Worm (Caenorhabditis elegans) whole organism, L1 larva: ENCODE measurements around the gene cpg-1.

Experiments
- C04F5.9 ChIP-seq: sonication (generic microtip); optimal IDR thresholded peaks from 2 replicates; lab custom pipeline; 2016; ENCODE audit warnings: missing genetic modification characterization, missing compliant biosample characterization
- C16A3.4 ChIP-seq: fragments of 150-350 bp; optimal IDR thresholded peaks from 2 replicates; lab custom pipeline; 2014; ENCODE audit warnings: missing biosample characterization, missing genetic modification characterization
- F16B12.6 ChIP-seq: fragments of 150-350 bp; optimal IDR thresholded peaks from 2 replicates; lab custom pipeline; 2014; ENCODE audit warnings: missing biosample characterization, missing genetic modification characterization
- alr-1 ChIP-seq: fragments of 200-800 bp; sonication (Bioruptor generic); optimal IDR thresholded peaks from 2 replicates; lab custom pipeline; 2018; ENCODE audit warnings: borderline replicate concordance, mild to moderate bottlenecking, missing genetic modification characterization, missing compliant biosample characterization
- blmp-1 ChIP-seq: fragments of 150-350 bp; optimal IDR thresholded peaks from 2 replicates; lab custom pipeline; 2014; ENCODE audit warnings: missing biosample characterization, missing genetic modification characterization
- ceh-82 ChIP-seq, 3 experiments: fragments of 150-350 bp in 1 of 3; sonication (generic microtip) in 2 of 3; optimal IDR thresholded peaks; 2 replicates each; lab custom pipeline; 2014 to 2017; ENCODE audit warnings: missing biosample characterization in 3 of 3, missing genetic modification characterization in 3 of 3
- dpl-1 ChIP-seq, 3 experiments: fragments of 150-350 bp in 2 of 3; sonication (generic microtip) in 1 of 3; optimal IDR thresholded peaks; 2 replicates each; lab custom pipeline; 2014 to 2017; ENCODE audit warnings: missing biosample characterization in 3 of 3, missing genetic modification characterization in 3 of 3, missing genetic modification reagents in 3 of 3
- dsc-1 ChIP-seq: sonication (generic microtip); optimal IDR thresholded peaks from 2 replicates; lab custom pipeline; 2016; ENCODE audit warnings: mild to moderate bottlenecking, missing genetic modification characterization, missing compliant biosample characterization
- efl-1 ChIP-seq, 4 experiments: fragments of 150-350 bp; optimal IDR thresholded peaks in 3 of 4; peaks in 1 of 4; 1 replicate in 1 of 4; 2 replicates in 3 of 4; lab custom pipeline; 2014; ENCODE audit warnings: missing biosample characterization in 2 of 4, missing genetic modification characterization in 2 of 4, missing genetic modification reagents in 2 of 4
- egl-13 ChIP-seq: sonication (generic microtip); optimal IDR thresholded peaks from 2 replicates; lab custom pipeline; 2016; ENCODE audit warnings: missing genotype, missing genetic modification reagents, missing genetic modification characterization, missing compliant biosample characterization
- elt-2 ChIP-seq: sonication (generic microtip); optimal IDR thresholded peaks from 2 replicates; lab custom pipeline; 2016; ENCODE audit warnings: missing genetic modification characterization, mild to moderate bottlenecking, inconsistent platforms, missing compliant biosample characterization, missing genetic modification reagents
- elt-3 ChIP-seq, 6 experiments: fragments of 150-350 bp in 1 of 6; sonication (generic microtip); optimal IDR thresholded peaks; 2 replicates each; lab custom pipeline; 2017 to 2018; ENCODE audit warnings: missing biosample characterization in 6 of 6, missing genetic modification characterization in 6 of 6, inconsistent platforms in 1 of 6
- ets-5 ChIP-seq: fragments of 200-800 bp; sonication (Bioruptor generic); IDR thresholded peaks from 2 replicates; pipeline ENCODE4 v1.3.6; 2022; ENCODE audit warnings: missing genetic modification characterization, missing compliant biosample characterization
- fkh-8 ChIP-seq: sonication (generic microtip); optimal IDR thresholded peaks from 2 replicates; lab custom pipeline; 2016; ENCODE audit warnings: mild to moderate bottlenecking, missing genetic modification characterization, missing compliant biosample characterization
- fos-1 ChIP-seq: fragments of 150-350 bp; optimal IDR thresholded peaks from 2 replicates; lab custom pipeline; 2014; ENCODE audit warnings: missing biosample characterization, missing genetic modification characterization
- grh-1 ChIP-seq: fragments of 200-800 bp; sonication (Bioruptor generic); IDR thresholded peaks from 2 replicates; pipeline ENCODE4 v1.3.6; 2022; ENCODE audit warnings: missing genetic modification reagents, missing genetic modification characterization, missing compliant biosample characterization
- hpl-2 ChIP-seq: fragments of 150-350 bp; optimal IDR thresholded peaks from 2 replicates; lab custom pipeline; 2014; ENCODE audit warnings: missing biosample characterization, missing genetic modification reagents, missing genetic modification characterization
- isw-1 ChIP-seq: fragments of 200-800 bp; sonication (Bioruptor generic); IDR thresholded peaks from 2 replicates; pipeline ENCODE4 v1.3.6; 2022; ENCODE audit warnings: missing genetic modification characterization, missing compliant biosample characterization
- jun-1 ChIP-seq: fragments of 150-350 bp; optimal IDR thresholded peaks from 2 replicates; lab custom pipeline; 2014; ENCODE audit warnings: missing biosample characterization, missing genetic modification reagents, missing genetic modification characterization
- lin-13 ChIP-seq: fragments of 150-350 bp; optimal IDR thresholded peaks from 2 replicates; lab custom pipeline; 2014; ENCODE audit warnings: missing biosample characterization, missing genetic modification reagents, missing genetic modification characterization
- lin-14 ChIP-seq: fragments of 200-800 bp; sonication (Bioruptor generic); optimal IDR thresholded peaks from 2 replicates; lab custom pipeline; 2018; ENCODE audit warnings: mild to moderate bottlenecking, missing genetic modification characterization, moderate library complexity, missing compliant biosample characterization
- lin-35 ChIP-seq, 2 experiments: fragments of 150-350 bp; optimal IDR thresholded peaks; 2 replicates each; lab custom pipeline; 2014; ENCODE audit warnings: missing biosample characterization in 2 of 2, missing genetic modification characterization in 2 of 2, missing genetic modification reagents in 2 of 2
- lsy-2 ChIP-seq, 2 experiments: fragments of 150-350 bp; optimal IDR thresholded peaks; 2 replicates each; lab custom pipeline; 2014; ENCODE audit warnings: missing biosample characterization in 2 of 2, missing genetic modification characterization in 2 of 2
- mab-9 ChIP-seq: fragments of 200-800 bp; sonication (Bioruptor generic); IDR thresholded peaks from 2 replicates; pipeline ENCODE4 v1.3.6; 2022; ENCODE audit warnings: missing genetic modification reagents, missing genetic modification characterization, missing compliant biosample characterization
- mdl-1 ChIP-seq, 2 experiments: fragments of 150-350 bp; optimal IDR thresholded peaks; 2 replicates each; lab custom pipeline; 2014 to 2017; ENCODE audit warnings: missing biosample characterization in 2 of 2, missing genetic modification characterization in 2 of 2, inconsistent platforms in 1 of 2
- mef-2 ChIP-seq: fragments of 150-350 bp; optimal IDR thresholded peaks from 2 replicates; lab custom pipeline; 2014; ENCODE audit warnings: missing biosample characterization, missing genetic modification characterization
- mep-1 ChIP-seq: fragments of 150-350 bp; optimal IDR thresholded peaks from 2 replicates; lab custom pipeline; 2014; ENCODE audit warnings: missing biosample characterization, missing genetic modification characterization
- nhr-237 ChIP-seq: fragments of 150-350 bp; optimal IDR thresholded peaks from 2 replicates; lab custom pipeline; 2014; ENCODE audit warnings: missing biosample characterization, missing genetic modification characterization
- nhr-28 ChIP-seq: fragments of 150-350 bp; optimal IDR thresholded peaks from 2 replicates; lab custom pipeline; 2014; ENCODE audit warnings: missing biosample characterization, missing genetic modification characterization
- nhr-47 ChIP-seq: sonication (generic microtip); optimal IDR thresholded peaks from 2 replicates; lab custom pipeline; 2016; ENCODE audit warnings: mild to moderate bottlenecking, missing genetic modification characterization, moderate library complexity, missing compliant biosample characterization
- nhr-71 ChIP-seq: sonication (generic microtip); optimal IDR thresholded peaks from 2 replicates; lab custom pipeline; 2016; ENCODE audit warnings: mild to moderate bottlenecking, missing genetic modification characterization, moderate library complexity, missing compliant biosample characterization
- nhr-84 ChIP-seq: sonication (generic microtip); optimal IDR thresholded peaks from 2 replicates; lab custom pipeline; 2017; ENCODE audit warnings: missing biosample characterization, missing genetic modification characterization
- nhr-85 ChIP-seq: sonication (generic microtip); peaks from one replicate; lab custom pipeline; 2016; ENCODE audit warnings: missing genetic modification characterization, inconsistent platforms, missing compliant biosample characterization
- nhr-90 ChIP-seq: sonication (generic microtip); optimal IDR thresholded peaks from 2 replicates; lab custom pipeline; 2016; ENCODE audit warnings: mild to moderate bottlenecking, missing genetic modification characterization, missing compliant biosample characterization; ENCODE audit not compliant: poor library complexity
- pag-3 ChIP-seq: sonication (generic microtip); optimal IDR thresholded peaks from 2 replicates; lab custom pipeline; 2017; ENCODE audit warnings: missing genetic modification characterization, mild to moderate bottlenecking, missing compliant biosample characterization, antibody characterized with exemption, borderline replicate concordance; ENCODE audit not compliant: insufficient read depth
- pqm-1 ChIP-seq: sonication (generic microtip); optimal IDR thresholded peaks from 3 replicates; lab custom pipeline; 2017; ENCODE audit warnings: missing biosample characterization, missing genetic modification characterization
- rnt-1 ChIP-seq: sonication (generic microtip); optimal IDR thresholded peaks from 2 replicates; lab custom pipeline; 2016; ENCODE audit warnings: mild to moderate bottlenecking, missing genetic modification characterization, moderate library complexity, missing compliant biosample characterization
- skn-1 ChIP-seq: fragments of 150-350 bp; optimal IDR thresholded peaks from 2 replicates; lab custom pipeline; 2014; ENCODE audit warnings: missing biosample characterization, missing genetic modification characterization
- snpc-4 ChIP-seq: fragments of 150-350 bp; optimal IDR thresholded peaks from 2 replicates; lab custom pipeline; 2014; ENCODE audit warnings: missing biosample characterization, missing genetic modification characterization
- tbx-2 ChIP-seq: sonication (generic microtip); optimal IDR thresholded peaks from 2 replicates; lab custom pipeline; 2016; ENCODE audit warnings: missing genetic modification characterization, missing compliant biosample characterization
- tlp-1 ChIP-seq: fragments of 150-350 bp; optimal IDR thresholded peaks from 2 replicates; lab custom pipeline; 2014; ENCODE audit warnings: missing biosample characterization, missing genetic modification characterization
- unc-130 ChIP-seq: fragments of 150-350 bp; optimal IDR thresholded peaks from 2 replicates; lab custom pipeline; 2017; ENCODE audit warnings: missing biosample characterization, missing genetic modification characterization, inconsistent platforms
- unc-86 ChIP-seq: sonication (generic microtip); optimal IDR thresholded peaks from 2 replicates; lab custom pipeline; 2016; ENCODE audit warnings: missing genetic modification characterization, missing compliant biosample characterization
- unc-98 ChIP-seq: fragments of 200-800 bp; sonication (Bioruptor generic); IDR thresholded peaks from 2 replicates; pipeline ENCODE4 v1.3.6; 2022; ENCODE audit warnings: missing genetic modification characterization, missing compliant biosample characterization
- xbp-1 ChIP-seq: sonication (generic microtip); optimal IDR thresholded peaks from 2 replicates; lab custom pipeline; 2016; ENCODE audit warnings: missing genetic modification characterization, missing compliant biosample characterization

Gene cpg-1

ce11 chrIII:4506140-4506539 is 17.0 kb downstream of the cpg-1 start:
- TF ChIP-seq tlp-1, result peak; percentile 26
- TF ChIP-seq elt-2 (tag; lab: Kevin White, UChicago), result peak; percentile 76
- peak; percentile 43 for TF ChIP-seq pqm-1 (tag; lab: Kevin White, UChicago)
- no peak for TF ChIP-seq nhr-237

- TF ChIP-seq efl-1 (optimal IDR thresholded peaks at IDR 0.05; lab: Kevin White, UChicago) (no peak), efl-1 (GFP tag; optimal IDR thresholded peaks at IDR 0.05 in 1 of 2; lab: Kevin White, UChicago) (peak in 1 of 2 experiments; percentile 61), snpc-4 (tag; lab: Kevin White, UChicago) (no peak), nhr-85 (tag; lab: Kevin White, UChicago) (peak; percentile 38)
Observed at ce11 chrIII:4506590-4507128, 17.5 kb downstream of the cpg-1 start.

- TF ChIP-seq alr-1 (tag; lab: Kevin White, UChicago) (no peak), C16A3.4 (tag; lab: Kevin White, UChicago) (peak; percentile 64), pag-3 (tag; lab: Kevin White, UChicago) (peak; percentile 21), nhr-84 (no peak), blmp-1 (peak; percentile 57), mef-2 (tag; lab: Kevin White, UChicago) (no peak), dsc-1 (tag; lab: Kevin White, UChicago) (peak; percentile 44), unc-130 (peak; percentile 83), egl-13 (peak; percentile 5), C04F5.9 (peak; percentile 1), grh-1 (no peak), nhr-85 (tag; lab: Kevin White, UChicago) (peak; percentile 82), lin-14 (peak; percentile 64), hpl-2 (GFP tag; lab: Kevin White, UChicago) (no peak), fkh-8 (tag; lab: Kevin White, UChicago) (peak; percentile 39), ceh-82 (tag; optimal IDR thresholded peaks at IDR 0.05; lab: Kevin White, UChicago) (peak in 2 of 3 experiments; percentile 2 to 77), unc-98 (no peak), nhr-71 (peak; percentile 64), nhr-90 (peak; percentile 36), unc-86 (tag; lab: Kevin White, UChicago) (no peak), tbx-2 (tag; lab: Kevin White, UChicago) (peak; percentile 39), nhr-47 (tag; lab: Kevin White, UChicago) (peak; percentile 61), mdl-1 (tag; optimal IDR thresholded peaks at IDR 0.05; lab: Kevin White, UChicago) (peak in 1 of 2 experiments; percentile 55), fos-1 (tag; lab: Kevin White, UChicago) (peak; percentile 9), lsy-2 (tag; optimal IDR thresholded peaks at IDR 0.05; lab: Kevin White, UChicago) (peak; percentile 80 to 96), snpc-4 (tag; lab: Kevin White, UChicago) (peak; percentile 41), elt-3 (tag; optimal IDR thresholded peaks at IDR 0.05; lab: Kevin White, UChicago) (peak in 1 of 6 experiments; percentile 23), elt-2 (tag; lab: Kevin White, UChicago) (peak; percentile 17), isw-1 (GFP tag; lab: Robert Waterston, UW) (peak; percentile 37; the same call in 1 of the 2 replicates), xbp-1 (tag; lab: Kevin White, UChicago) (peak; percentile 39), jun-1 (no peak), skn-1 (tag; lab: Kevin White, UChicago) (peak; percentile 65), rnt-1 (tag; lab: Kevin White, UChicago) (peak; percentile 57), dpl-1 (GFP tag; optimal IDR thresholded peaks at IDR 0.05; lab: Kevin White, UChicago) (peak; percentile 82 to 89 (median 84)), mep-1 (tag; lab: Kevin White, UChicago) (peak; percentile 91), lin-35 (GFP tag; optimal IDR thresholded peaks at IDR 0.05; lab: Kevin White, UChicago) (peak; percentile 89 to 93), ets-5 (no peak), nhr-28 (tag; lab: Kevin White, UChicago) (no peak), mab-9 (GFP tag; lab: Robert Waterston, UW) (no peak), efl-1 (optimal IDR thresholded peaks at IDR 0.05; lab: Kevin White, UChicago) (peak; percentile 58 to 80), efl-1 (GFP tag; optimal IDR thresholded peaks at IDR 0.05 in 1 of 2; lab: Kevin White, UChicago) (peak; percentile 89 to 98), F16B12.6 (peak; percentile 94), lin-13 (GFP tag; lab: Kevin White, UChicago) (peak; percentile 40)
Observed at ce11 chrIII:4508064-4508905, 19.1 kb downstream of the cpg-1 start, which contains the start of the genes cct-5 and F25F2.1. cct-5 (minus strand) TSS chrIII:4508114. F25F2.1 (plus strand) TSS chrIII:4508855.
